Worm (Caenorhabditis elegans) whole organism, early embryonic: ENCODE data around the gene T07D3.2.

ENCODE experiments used
- B0310.2 ChIP-seq: sonication (generic microtip); optimal IDR thresholded peaks from 2 replicates; lab custom pipeline; 2016; ENCODE audit warnings: mild to moderate bottlenecking, missing genetic modification characterization, missing compliant biosample characterization
- F13C5.2 ChIP-seq: sonication (generic microtip); optimal IDR thresholded peaks from 2 replicates; lab custom pipeline; 2017; ENCODE audit warnings: mild to moderate bottlenecking, missing genetic modification characterization, inconsistent platforms, missing compliant biosample characterization
- aly-1 ChIP-seq: sonication (generic microtip); optimal IDR thresholded peaks from 2 replicates; lab custom pipeline; 2016; ENCODE audit warnings: missing genetic modification characterization, missing compliant biosample characterization
- ama-1 ChIP-seq: fragments of 150-350 bp; optimal IDR thresholded peaks from 2 replicates; lab custom pipeline; 2014
- flt-1 ChIP-seq: fragments of 200-800 bp; sonication (Bioruptor generic); IDR thresholded peaks from 2 replicates; pipeline ENCODE4 v1.3.6; 2022; ENCODE audit warnings: missing genetic modification characterization, missing compliant biosample characterization
- hmbx-1 ChIP-seq: sonication (generic microtip); optimal IDR thresholded peaks from 2 replicates; lab custom pipeline; 2016; ENCODE audit warnings: mild to moderate bottlenecking, missing genetic modification characterization, missing compliant biosample characterization
- hmg-4 ChIP-seq: fragments of 200-800 bp; sonication (Bioruptor generic); optimal IDR thresholded peaks from 2 replicates; lab custom pipeline; 2018; ENCODE audit warnings: mild to moderate bottlenecking, missing genetic modification characterization, missing compliant biosample characterization

DNA sequence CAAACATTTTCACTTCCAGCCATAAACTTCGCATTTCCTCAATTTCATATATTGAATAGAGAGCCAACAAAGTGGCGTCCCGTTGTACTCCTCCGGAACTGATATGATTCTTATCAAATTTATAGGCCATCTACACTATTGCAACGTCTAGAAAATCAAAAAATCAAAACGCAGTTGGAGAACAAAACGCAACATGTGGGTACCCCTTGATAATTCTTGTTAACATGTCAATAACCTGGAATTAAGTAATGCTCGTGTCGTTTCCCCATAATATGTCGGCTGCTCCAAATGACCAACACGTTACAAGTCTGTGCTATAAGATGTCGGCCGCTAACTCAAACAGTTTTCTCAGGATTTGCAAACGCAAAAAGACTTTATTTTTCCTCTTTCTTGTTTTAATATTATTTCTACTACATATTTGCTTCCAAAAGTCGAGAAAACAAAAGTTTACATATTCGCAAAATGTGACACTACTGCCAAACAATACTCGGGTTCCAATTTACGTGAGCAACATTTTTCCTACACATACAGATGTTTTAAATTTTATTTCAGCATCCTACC lies 21.0 kb upstream of the T07D3.2 start:
- TF ChIP-seq hmbx-1 (tag; lab: Kevin White, UChicago) (no peak), F13C5.2 (tag; lab: Kevin White, UChicago) (no peak), flt-1 (GFP tag; lab: Robert Waterston, UW) (no peak), ama-1 (lab: Kevin White, UChicago) (no peak), hmg-4 (no peak), aly-1 (no peak), B0310.2 (no peak)
